Worm (Caenorhabditis elegans) whole organism, L2 larva: ENCODE results near the gene Y75B12B.11.

ENCODE experiments used
- R02D3.7 ChIP-seq: fragments of 150-350 bp; optimal IDR thresholded peaks from 2 replicates; lab custom pipeline; 2014; ENCODE audit warnings: missing biosample characterization, missing genetic modification characterization
- alr-1 ChIP-seq: fragments of 150-350 bp; optimal IDR thresholded peaks from 2 replicates; lab custom pipeline; 2014; ENCODE audit warnings: missing biosample characterization, missing genetic modification characterization
- ama-1 ChIP-seq: fragments of 150-350 bp; optimal IDR thresholded peaks from 2 replicates; lab custom pipeline; 2018; ENCODE audit warnings: inconsistent platforms
- ceh-82 ChIP-seq: fragments of 150-350 bp; optimal IDR thresholded peaks from 2 replicates; lab custom pipeline; 2014; ENCODE audit warnings: missing biosample characterization, missing genetic modification characterization
- dmd-4 ChIP-seq: sonication (generic microtip); optimal IDR thresholded peaks from 2 replicates; lab custom pipeline; 2017; ENCODE audit warnings: missing biosample characterization, missing genetic modification characterization
- fos-1 ChIP-seq: fragments of 150-350 bp; optimal IDR thresholded peaks from 2 replicates; lab custom pipeline; 2014; ENCODE audit warnings: missing biosample characterization, missing genetic modification characterization
- lin-13 ChIP-seq: fragments of 150-350 bp; optimal IDR thresholded peaks from 2 replicates; lab custom pipeline; 2014; ENCODE audit warnings: missing biosample characterization, missing genetic modification reagents, missing genetic modification characterization
- nhr-11 ChIP-seq: fragments of 150-350 bp; optimal IDR thresholded peaks from 2 replicates; lab custom pipeline; 2014; ENCODE audit warnings: missing biosample characterization, missing genetic modification characterization
- nhr-237 ChIP-seq: fragments of 150-350 bp; optimal IDR thresholded peaks from 2 replicates; lab custom pipeline; 2014; ENCODE audit warnings: missing biosample characterization, missing genetic modification characterization
- sma-9 ChIP-seq, 2 experiments: fragments of 150-350 bp in 1 of 2; sonication (generic microtip) in 1 of 2; optimal IDR thresholded peaks; 2 replicates each; lab custom pipeline; 2014 to 2016; ENCODE audit warnings: missing genetic modification characterization in 2 of 2, mild to moderate bottlenecking in 1 of 2, missing biosample characterization in 1 of 2, missing compliant biosample characterization in 1 of 2, missing genetic modification reagents in 1 of 2, moderate library complexity in 1 of 2
- snpc-4 ChIP-seq: fragments of 150-350 bp; optimal IDR thresholded peaks from 2 replicates; lab custom pipeline; 2014; ENCODE audit warnings: missing biosample characterization, missing genetic modification characterization

DNA sequence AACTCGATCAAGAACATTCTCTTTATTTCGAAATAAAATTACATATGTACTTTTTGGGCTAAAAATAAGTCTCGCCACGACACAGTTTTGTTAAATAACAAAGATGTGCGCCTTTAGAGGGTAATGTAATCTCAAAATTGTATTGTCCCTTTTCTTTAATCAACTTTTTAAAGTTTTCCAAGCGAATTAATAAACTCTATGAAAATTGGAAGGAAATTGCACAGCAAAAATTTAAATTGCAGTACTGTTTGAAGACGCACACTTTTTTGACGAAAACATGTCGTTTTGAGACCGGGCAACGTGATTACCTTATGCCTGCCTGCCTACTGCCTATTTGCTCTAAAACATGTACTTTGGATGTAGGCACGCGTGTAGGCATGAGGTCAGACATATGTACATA is 875 bp downstream of the Y75B12B.11 start:
- TF ChIP-seq snpc-4 (tag; lab: Kevin White, UChicago) (no peak), nhr-11 (tag; lab: Kevin White, UChicago) (no peak), fos-1 (tag; lab: Kevin White, UChicago) (no peak), ceh-82 (tag; lab: Kevin White, UChicago) (no peak), R02D3.7 (tag; lab: Kevin White, UChicago) (no peak), alr-1 (no peak), dmd-4 (tag; lab: Kevin White, UChicago) (no peak), nhr-237 (no peak), sma-9 (GFP tag; optimal IDR thresholded peaks at IDR 0.05; lab: Kevin White, UChicago) (no peak), sma-9 (tag; optimal IDR thresholded peaks at IDR 0.05; lab: Kevin White, UChicago) (no peak), lin-13 (GFP tag; lab: Kevin White, UChicago) (no peak), ama-1 (no peak)
